Fruit fly (Drosophila melanogaster): ENCODE results near the gene aay.
A peak's percentile ranks its signal among the peaks of the same experiment; 100 is the strongest.

The aay gene

dm6 chr3L:9457619-9458092 is 34.6 kb downstream of the aay start, which contains the start of gene CG3437 (continued):
- TF ChIP-seq E2f1 (GFP tag; IDR thresholded peaks at IDR 0.05) (peak; percentile 99), CG3407 (GFP tag; optimal IDR thresholded peaks at IDR 0.05) (peak; percentile 97), fd3F (GFP tag; optimal IDR thresholded peaks at IDR 0.05) (peak; percentile 98), Chrac-16 (GFP tag; optimal IDR thresholded peaks at IDR 0.05) (peak; percentile 98), H2.0 (GFP tag; IDR thresholded peaks at IDR 0.05) (peak; percentile 99), Aef1 (GFP tag; IDR thresholded peaks at IDR 0.05) (peak; percentile 99), CG10366 (GFP tag; IDR thresholded peaks at IDR 0.05) (peak; percentile 99), tap (tag; optimal IDR thresholded peaks at IDR 0.05) (peak; percentile 94), CG2712 (tag; optimal IDR thresholded peaks at IDR 0.05) (peak; percentile 96), dmrt11E (tag; optimal IDR thresholded peaks at IDR 0.05) (peak; percentile 97), CG43689 (GFP tag; IDR thresholded peaks at IDR 0.05) (peak; percentile 97), pita (GFP tag; optimal IDR thresholded peaks at IDR 0.05) (no peak), Dek (tag; optimal IDR thresholded peaks at IDR 0.05) (peak; percentile 98), HmgZ (tag; optimal IDR thresholded peaks at IDR 0.05) (peak; percentile 99), CG17568 (GFP tag; optimal IDR thresholded peaks at IDR 0.05) (peak; percentile 98), Myb (GFP tag; optimal IDR thresholded peaks at IDR 0.05) (peak; percentile 92), knrl (GFP tag; IDR thresholded peaks at IDR 0.05; ENCODE audit: partially characterized antibody) (peak; percentile 40; the same call in 1 of the 3 replicates), Oaz (GFP tag; IDR thresholded peaks at IDR 0.05) (peak; percentile 98), al (GFP tag; IDR thresholded peaks at IDR 0.05) (peak; percentile 99), Dad (GFP tag; optimal IDR thresholded peaks at IDR 0.05) (peak; percentile 99), bsh (GFP tag; optimal IDR thresholded peaks at IDR 0.05) (peak; percentile 98 to 99), so (GFP tag; IDR thresholded peaks at IDR 0.05) (peak; percentile 99), Blimp-1 (GFP tag; optimal IDR thresholded peaks at IDR 0.05) (peak; percentile 97), CG17802 (tag; optimal IDR thresholded peaks at IDR 0.05) (peak; percentile 93), Hsf (GFP tag; optimal IDR thresholded peaks at IDR 0.05) (peak; percentile 99), TFAM (GFP tag; optimal IDR thresholded peaks at IDR 0.05) (peak; percentile 94), CG12659 (GFP tag; optimal IDR thresholded peaks at IDR 0.05) (peak; percentile 99), Jarid2 (GFP tag; optimal IDR thresholded peaks at IDR 0.05) (peak; percentile 99), CG34376 (GFP tag; optimal IDR thresholded peaks at IDR 0.05) (peak; percentile 99), D19B (GFP tag; optimal IDR thresholded peaks at IDR 0.05) (peak; percentile 94), gce (GFP tag; IDR thresholded peaks at IDR 0.05) (peak; percentile 99), ken (GFP tag; IDR thresholded peaks at IDR 0.05) (peak; percentile 99), Doc3 (GFP tag; IDR thresholded peaks at IDR 0.05; ENCODE audit: partially characterized antibody) (no peak), odd (GFP tag; optimal IDR thresholded peaks at IDR 0.05) (peak; percentile 98), CG9609 (GFP tag; optimal IDR thresholded peaks at IDR 0.05) (peak; percentile 98), Sin3A (optimal IDR thresholded peaks at IDR 0.05) (peak; percentile 49), CG12391 (tag; optimal IDR thresholded peaks at IDR 0.05) (peak; percentile 98), Gsc (GFP tag; IDR thresholded peaks at IDR 0.05) (peak; percentile 99), vnd (GFP tag; IDR thresholded peaks at IDR 0.05; ENCODE audit: partially characterized antibody) (0 out of 3 replicates have a peak, but pooled peaks have one; percentile 29), zf30C (GFP tag; optimal IDR thresholded peaks at IDR 0.05) (peak; percentile 40), hth (optimal IDR thresholded peaks at IDR 0.05) (no peak), Awh (GFP tag; IDR thresholded peaks at IDR 0.05) (peak; percentile 99), abd-A (tag; optimal IDR thresholded peaks at IDR 0.05) (peak; percentile 87), Dll (GFP tag; IDR thresholded peaks at IDR 0.05; ENCODE audit: partially characterized antibody) (peak; percentile 61; the same call in 3 of the 4 replicates), CrebB (tag; optimal IDR thresholded peaks at IDR 0.05) (peak; percentile 98), Sry-β (GFP tag; optimal IDR thresholded peaks at IDR 0.05) (peak; percentile 74), dimm (GFP tag; IDR thresholded peaks at IDR 0.05) (peak; percentile 98), CG11456 (GFP tag; IDR thresholded peaks at IDR 0.05) (peak; percentile 99), MTF-1 (GFP tag; optimal IDR thresholded peaks at IDR 0.05; ENCODE audit: borderline replicate concordance) (peak; percentile 97), hbn (GFP tag; IDR thresholded peaks at IDR 0.05; ENCODE audit: partially characterized antibody) (no peak; the same call in 1 of the 2 replicates)

All from whole organism, embryonic.